Fruit fly (Drosophila melanogaster) whole organism: ENCODE measurements around the gene CG13847.

Experiments used
- CG8478 ChIP-seq: fragments of >200 bp; optimal IDR thresholded peaks from 2 replicates; lab custom pipeline; 2018; ENCODE audit warnings: inconsistent platforms
- pan ChIP-seq: fragments of >200 bp; optimal IDR thresholded peaks from 2 replicates; lab custom pipeline; 2017
- psq ChIP-seq: fragments of >200 bp; optimal IDR thresholded peaks from 2 replicates; lab custom pipeline; 2017

DNA sequence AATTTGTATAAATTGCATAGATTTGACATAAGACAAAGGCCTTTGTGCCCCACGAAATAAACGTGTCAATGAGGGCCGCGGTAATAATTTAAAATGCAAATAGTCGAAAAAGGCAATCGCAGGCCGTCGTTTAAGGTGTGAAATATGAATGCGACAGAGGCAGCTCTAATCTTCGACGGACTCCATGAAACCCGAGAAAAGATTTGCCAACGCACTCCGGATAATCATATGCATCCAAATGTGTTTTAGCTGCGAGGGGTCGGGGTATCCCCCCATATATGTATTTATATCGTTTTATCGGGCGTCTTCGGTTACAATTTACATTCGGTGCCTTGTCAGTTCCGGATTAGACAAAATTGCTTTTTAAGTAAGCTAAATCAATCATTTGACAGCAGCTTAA, 2.4 kb upstream of the CG13847 start:
- TF ChIP-seq psq (lab: Kevin White, UChicago) (no peak), CG8478 (no peak), pan (no peak)
